Fruit fly (Drosophila melanogaster): Measurements from ENCODE around the gene if.
A peak's percentile ranks its signal among the peaks of the same experiment; 100 is the strongest.

Gene if

DNA sequence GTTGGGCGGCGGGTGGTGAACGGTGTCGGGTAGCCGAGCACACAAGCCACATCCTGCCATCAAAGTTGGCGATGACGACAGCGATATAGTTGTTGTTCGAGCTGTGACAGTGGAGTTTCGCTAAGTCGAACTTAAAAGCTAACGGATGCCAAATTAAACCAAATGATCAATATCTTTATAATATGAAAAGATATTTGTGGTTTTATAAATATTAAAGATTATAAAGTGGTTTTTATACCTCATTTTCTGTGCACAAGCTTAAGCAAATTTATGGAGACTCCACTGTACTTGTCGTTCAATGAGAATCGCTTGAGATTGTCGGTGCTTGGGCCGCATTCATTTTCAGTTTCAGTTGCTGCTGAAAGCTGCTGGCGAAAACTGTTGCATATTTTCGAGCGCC is 38.8 kb upstream of the if start (continued):
- TF ChIP-seq Rfx (GFP tag; IDR thresholded peaks at IDR 0.05) (peak; percentile 50), trem (tag; optimal IDR thresholded peaks at IDR 0.05) (peak; percentile 4), bcd (GFP tag; optimal IDR thresholded peaks at IDR 0.05) (peak; percentile 41), CG9932 (GFP tag; IDR thresholded peaks at IDR 0.05) (peak; percentile 30; the same call in 1 of the 2 replicates), her (GFP tag; optimal IDR thresholded peaks at IDR 0.05) (no peak), pzg (GFP tag; optimal IDR thresholded peaks at IDR 0.05) (no peak), yki (optimal IDR thresholded peaks at IDR 0.05) (no peak), ems (GFP tag; optimal IDR thresholded peaks at IDR 0.05) (no peak), Bgb (GFP tag; IDR thresholded peaks at IDR 0.05; ENCODE audit: partially characterized antibody) (no peak), Sin3A (optimal IDR thresholded peaks at IDR 0.05) (no peak), nerfin-1 (tag; optimal IDR thresholded peaks at IDR 0.05) (peak; percentile 1), CG2202 (tag; optimal IDR thresholded peaks at IDR 0.05) (no peak), Meics (GFP tag; optimal IDR thresholded peaks at IDR 0.05) (peak; percentile 52), rib (GFP tag; IDR thresholded peaks at IDR 0.05) (no peak), CG12942 (GFP tag; optimal IDR thresholded peaks at IDR 0.05) (no peak), prd (optimal IDR thresholded peaks at IDR 0.05) (no peak), prd (GFP tag; IDR thresholded peaks at IDR 0.05) (peak; percentile 65), Sry-δ (GFP tag; optimal IDR thresholded peaks at IDR 0.05) (no peak), Ets65A (GFP tag) (no peak), Jarid2 (GFP tag; optimal IDR thresholded peaks at IDR 0.05) (no peak), CG17612 (GFP tag; IDR thresholded peaks at IDR 0.05) (no peak), CoRest (tag; optimal IDR thresholded peaks at IDR 0.05) (peak; percentile 58), HLH4C (GFP tag; IDR thresholded peaks at IDR 0.05; ENCODE audit: partially characterized antibody) (no peak), wdn (GFP tag; IDR thresholded peaks at IDR 0.05) (no peak), CG15601 (tag; optimal IDR thresholded peaks at IDR 0.05) (peak; percentile 49), lmd (GFP tag; IDR thresholded peaks at IDR 0.05) (peak; percentile 58), CG4707 (GFP tag; optimal IDR thresholded peaks at IDR 0.05) (no peak), ro (GFP tag; IDR thresholded peaks at IDR 0.05) (no peak), al (GFP tag; IDR thresholded peaks at IDR 0.05) (no peak), Doc2 (GFP tag; IDR thresholded peaks at IDR 0.05) (no peak), CG16779 (GFP tag; IDR thresholded peaks at IDR 0.05) (no peak), CG4730 (GFP tag; IDR thresholded peaks at IDR 0.05) (peak; percentile 39; the same call in 1 of the 2 replicates), CG11456 (GFP tag; IDR thresholded peaks at IDR 0.05) (no peak), tup (GFP tag; optimal IDR thresholded peaks at IDR 0.05) (no peak), Drgx (GFP tag; IDR thresholded peaks at IDR 0.05) (peak; percentile 88), p53 (GFP tag; optimal IDR thresholded peaks at IDR 0.05) (no peak), twi (tag; optimal IDR thresholded peaks at IDR 0.05) (no peak), da (GFP tag; optimal IDR thresholded peaks at IDR 0.05) (no peak), Taf1 (GFP tag; IDR thresholded peaks at IDR 0.05) (no peak), CG8089 (GFP tag; optimal IDR thresholded peaks at IDR 0.05) (no peak), ind (GFP tag; optimal IDR thresholded peaks at IDR 0.05) (peak; percentile 19), CG13287 (GFP tag; IDR thresholded peaks at IDR 0.05; ENCODE audit: partially characterized antibody) (no peak), Oaz (GFP tag; IDR thresholded peaks at IDR 0.05) (no peak), nau (GFP tag; optimal IDR thresholded peaks at IDR 0.05) (no peak), CG11398 (GFP tag; optimal IDR thresholded peaks at IDR 0.05) (no peak), sc (optimal IDR thresholded peaks at IDR 0.05) (no peak), sc (GFP tag; optimal IDR thresholded peaks at IDR 0.05) (no peak), kni (GFP tag; optimal IDR thresholded peaks at IDR 0.05) (no peak), CG5245 (GFP tag; optimal IDR thresholded peaks at IDR 0.05) (peak; percentile 13), CG18476 (GFP tag; optimal IDR thresholded peaks at IDR 0.05) (no peak), CG7839 (tag; optimal IDR thresholded peaks at IDR 0.05) (peak; percentile 70), Dip2 (GFP tag; IDR thresholded peaks at IDR 0.05) (no peak), Dfd (GFP tag; optimal IDR thresholded peaks at IDR 0.05) (no peak), jing (GFP tag; optimal IDR thresholded peaks at IDR 0.05) (no peak)
